ENCODE assay signal across 5 fruit fly cellular contexts in genomic region chr2L:14024051-14024745, dm6.
A peak's percentile ranks its signal among the peaks of the same experiment; 100 is the strongest.
TF ChIP-seq lines count a peak whose summit lies in the region.

No protein-coding gene starts in this region.

- peak; percentile 80 for TF ChIP-seq CTCF in whole organism, embryonic (GFP tag; optimal IDR thresholded peaks at IDR 0.05; lab: Kevin White, UChicago)

TF ChIP-seq in whole organism, adult, 20 proteins besides CTCF, POLR2A, EP300 and RAD21 (continues in another document):
- TF ChIP-seq CG12768 (GFP tag; optimal IDR thresholded peaks at IDR 0.05; lab: Kevin White, UChicago) (peak; percentile 95), Hr96 (GFP tag; optimal IDR thresholded peaks at IDR 0.05; lab: Kevin White, UChicago) (peak; percentile 94), cnc (optimal IDR thresholded peaks at IDR 0.05; lab: Kevin White, UChicago) (no peak), pad (GFP tag; optimal IDR thresholded peaks at IDR 0.05; lab: Kevin White, UChicago) (peak; percentile 89), Mnt (GFP tag; optimal IDR thresholded peaks at IDR 0.05; lab: Kevin White, UChicago) (peak; percentile 76), CG33017 (tag; optimal IDR thresholded peaks at IDR 0.05; lab: Kevin White, UChicago) (peak; percentile 83), tj (GFP tag; optimal IDR thresholded peaks at IDR 0.05; lab: Kevin White, UChicago) (peak; percentile 62), CG5204 (GFP tag; optimal IDR thresholded peaks at IDR 0.05; lab: Kevin White, UChicago) (peak; percentile 91), Clk (GFP tag; optimal IDR thresholded peaks at IDR 0.05; lab: Kevin White, UChicago) (peak; percentile 91), CG1620 (GFP tag; optimal IDR thresholded peaks at IDR 0.05; lab: Kevin White, UChicago) (peak; percentile 90), CG7101 (tag; optimal IDR thresholded peaks at IDR 0.05; lab: Kevin White, UChicago) (peak; percentile 94), kay (GFP tag; lab: Kevin White, UChicago; ENCODE audit: borderline replicate concordance) (peak; percentile 98), CG14711 (tag; optimal IDR thresholded peaks at IDR 0.05; lab: Kevin White, UChicago) (peak; percentile 86), bab1 (GFP tag; optimal IDR thresholded peaks at IDR 0.05; lab: Kevin White, UChicago) (no peak), cic (GFP tag; optimal IDR thresholded peaks at IDR 0.05; lab: Kevin White, UChicago) (peak; percentile 96), Crg-1 (GFP tag; optimal IDR thresholded peaks at IDR 0.05; lab: Kevin White, UChicago) (peak; percentile 98), ovo (GFP tag; optimal IDR thresholded peaks at IDR 0.05; lab: Kevin White, UChicago) (peak; percentile 97), CG11617 (GFP tag; optimal IDR thresholded peaks at IDR 0.05; lab: Kevin White, UChicago) (peak; percentile 82)

TF ChIP-seq in whole organism, embryonic, 481 proteins besides CTCF, POLR2A, EP300 and RAD21 (continues in another document):
- TF ChIP-seq Spps (tag; optimal IDR thresholded peaks at IDR 0.05; lab: Kevin White, UChicago): peak; percentile 99
- TF ChIP-seq repo (GFP tag; optimal IDR thresholded peaks at IDR 0.05; lab: Kevin White, UChicago): peak; percentile 99
- TF ChIP-seq danr (GFP tag; IDR thresholded peaks at IDR 0.05; lab: Robert Waterston, UW): peak; percentile 98
- TF ChIP-seq ci (GFP tag; IDR thresholded peaks at IDR 0.05; lab: Robert Waterston, UW): peak; percentile 100
- TF ChIP-seq Abd-B (GFP tag; optimal IDR thresholded peaks at IDR 0.05; lab: Kevin White, UChicago): peak; percentile 83
- TF ChIP-seq CG13296 (GFP tag; optimal IDR thresholded peaks at IDR 0.05; lab: Kevin White, UChicago): peak; percentile 100
- peak; percentile 99 for TF ChIP-seq CG2199 (GFP tag; IDR thresholded peaks at IDR 0.05; lab: Robert Waterston, UW)
- TF ChIP-seq sima (GFP tag; optimal IDR thresholded peaks at IDR 0.05; lab: Kevin White, UChicago): peak; percentile 97
- peak; percentile 92 for TF ChIP-seq wor (GFP tag; IDR thresholded peaks at IDR 0.05; lab: Robert Waterston, UW)
- peak; percentile 100 for TF ChIP-seq Vsx1 (GFP tag; optimal IDR thresholded peaks at IDR 0.05; lab: Kevin White, UChicago)
- peak in 1 of 2 experiments; percentile 99 for TF ChIP-seq Eip74EF (GFP tag; optimal IDR thresholded peaks at IDR 0.05; lab: Kevin White, UChicago)
- peak; percentile 99 for TF ChIP-seq Dbx (GFP tag; IDR thresholded peaks at IDR 0.05; lab: Robert Waterston, UW)
- TF ChIP-seq CG6175 (GFP tag; IDR thresholded peaks at IDR 0.05; lab: Robert Waterston, UW): peak; percentile 96
- TF ChIP-seq Stat92E (GFP tag; optimal IDR thresholded peaks at IDR 0.05; lab: Kevin White, UChicago): peak in 1 of 3 experiments; percentile 85
- TF ChIP-seq B-H1 (GFP tag; IDR thresholded peaks at IDR 0.05; lab: Robert Waterston, UW): peak; percentile 98
- peak; percentile 99 for TF ChIP-seq oc (tag; optimal IDR thresholded peaks at IDR 0.05; lab: Kevin White, UChicago)
- peak; percentile 100 for TF ChIP-seq CG12236 (GFP tag; optimal IDR thresholded peaks at IDR 0.05; lab: Kevin White, UChicago)
- TF ChIP-seq crc (GFP tag; optimal IDR thresholded peaks at IDR 0.05; lab: Kevin White, UChicago): peak; percentile 99

TF ChIP-seq in whole organism, prepupa, 60 proteins besides CTCF, POLR2A, EP300 and RAD21 (continues in another document):
- TF ChIP-seq Ets96B (tag; optimal IDR thresholded peaks at IDR 0.05; lab: Kevin White, UChicago) (peak; percentile 12), ss (GFP tag; optimal IDR thresholded peaks at IDR 0.05; lab: Kevin White, UChicago) (peak; percentile 78 to 85), Eip78C (GFP tag; lab: Kevin White, UChicago) (peak; percentile 93), Hr39 (GFP tag; optimal IDR thresholded peaks at IDR 0.05; lab: Kevin White, UChicago) (peak; percentile 44), Hr4 (GFP tag; optimal IDR thresholded peaks at IDR 0.05; lab: Kevin White, UChicago) (peak; percentile 20), CG1621 (tag; optimal IDR thresholded peaks at IDR 0.05; lab: Kevin White, UChicago) (peak; percentile 75), topi (GFP tag; optimal IDR thresholded peaks at IDR 0.05; lab: Kevin White, UChicago) (peak; percentile 75), CG31627 (GFP tag; optimal IDR thresholded peaks at IDR 0.05; lab: Kevin White, UChicago) (peak; percentile 69), Gug (GFP tag; IDR thresholded peaks at IDR 0.05; lab: Robert Waterston, UW) (peak; percentile 73), dsx (GFP tag; optimal IDR thresholded peaks at IDR 0.05; lab: Kevin White, UChicago; ENCODE audit: poor library complexity, severe bottlenecking) (peak; percentile 61), CG10631 (GFP tag; optimal IDR thresholded peaks at IDR 0.05; lab: Kevin White, UChicago) (peak; percentile 86), CG8119 (GFP tag; IDR thresholded peaks at IDR 0.05; lab: Robert Waterston, UW) (peak; percentile 72), Lpt (GFP tag; optimal IDR thresholded peaks at IDR 0.05; lab: Kevin White, UChicago) (peak; percentile 88), Met (GFP tag; optimal IDR thresholded peaks at IDR 0.05; lab: Kevin White, UChicago) (peak; percentile 78), pdm3 (GFP tag; optimal IDR thresholded peaks at IDR 0.05; lab: Kevin White, UChicago) (peak; percentile 72), Sox14 (GFP tag; optimal IDR thresholded peaks at IDR 0.05; lab: Kevin White, UChicago) (peak; percentile 57), acj6 (GFP tag; optimal IDR thresholded peaks at IDR 0.05; lab: Kevin White, UChicago) (peak; percentile 75), Smox (GFP tag; optimal IDR thresholded peaks at IDR 0.05; lab: Kevin White, UChicago) (peak; percentile 79), vri (GFP tag; optimal IDR thresholded peaks at IDR 0.05; lab: Kevin White, UChicago) (peak; percentile 81)

TF ChIP-seq in whole organism, pupa, 21 proteins besides CTCF, POLR2A, EP300 and RAD21:
- no peak for TF ChIP-seq CG9948 (tag; optimal IDR thresholded peaks at IDR 0.05; lab: Kevin White, UChicago)
- TF ChIP-seq Snoo (tag; optimal IDR thresholded peaks at IDR 0.05; lab: Kevin White, UChicago): peak; percentile 88
- TF ChIP-seq CG14655 (GFP tag; optimal IDR thresholded peaks at IDR 0.05; lab: Kevin White, UChicago): peak; percentile 73
- peak; percentile 44 for TF ChIP-seq CG15710 (tag; optimal IDR thresholded peaks at IDR 0.05; lab: Kevin White, UChicago)
- TF ChIP-seq fd96Ca (GFP tag; IDR thresholded peaks at IDR 0.05; lab: Robert Waterston, UW): peak; percentile 89
- TF ChIP-seq EcR (GFP tag; optimal IDR thresholded peaks at IDR 0.05; lab: Kevin White, UChicago): peak; percentile 49
- TF ChIP-seq CG8159 (tag; optimal IDR thresholded peaks at IDR 0.05; lab: Kevin White, UChicago): peak; percentile 29
- TF ChIP-seq CG12605 (GFP tag; IDR thresholded peaks at IDR 0.05; lab: Robert Waterston, UW): peak; percentile 68
- TF ChIP-seq Pif1A (GFP tag; optimal IDR thresholded peaks at IDR 0.05; lab: Kevin White, UChicago): peak; percentile 86
- TF ChIP-seq CG32121 (GFP tag; IDR thresholded peaks at IDR 0.05; lab: Robert Waterston, UW): peak; percentile 90
- TF ChIP-seq rn (GFP tag; IDR thresholded peaks at IDR 0.05; lab: Robert Waterston, UW): peak; percentile 61
- TF ChIP-seq CG10348 (GFP tag; IDR thresholded peaks at IDR 0.05; lab: Robert Waterston, UW): no peak
- TF ChIP-seq D1 (tag; optimal IDR thresholded peaks at IDR 0.05; lab: Kevin White, UChicago): no peak
- TF ChIP-seq CG34367 (tag; optimal IDR thresholded peaks at IDR 0.05; lab: Kevin White, UChicago): peak; percentile 69
- TF ChIP-seq Ets98B (GFP tag; IDR thresholded peaks at IDR 0.05; lab: Robert Waterston, UW): peak; percentile 88
- TF ChIP-seq CG17806 (tag; optimal IDR thresholded peaks at IDR 0.05; lab: Kevin White, UChicago): peak; percentile 13
- TF ChIP-seq CG13204 (GFP tag; optimal IDR thresholded peaks at IDR 0.05; lab: Kevin White, UChicago): peak; percentile 71
- peak; percentile 64 for TF ChIP-seq CG8301 (tag; optimal IDR thresholded peaks at IDR 0.05; lab: Kevin White, UChicago)
- TF ChIP-seq Pif1B (GFP tag; optimal IDR thresholded peaks at IDR 0.05; lab: Kevin White, UChicago): peak; percentile 80
- peak; percentile 85 for TF ChIP-seq CG4496 (GFP tag; IDR thresholded peaks at IDR 0.05; lab: Robert Waterston, UW)
- peak; percentile 79 for TF ChIP-seq gl (tag; optimal IDR thresholded peaks at IDR 0.05; lab: Kevin White, UChicago)

TF ChIP-seq in whole organism, wandering third instar larva, 38 proteins besides CTCF, POLR2A, EP300 and RAD21 (continues in another document):
- peak; percentile 92 for TF ChIP-seq dmrt93B (GFP tag; optimal IDR thresholded peaks at IDR 0.05; lab: Kevin White, UChicago)
- peak; percentile 82 for TF ChIP-seq CG32264 (GFP tag; optimal IDR thresholded peaks at IDR 0.05; lab: Kevin White, UChicago)
- TF ChIP-seq Vsx2 (GFP tag; optimal IDR thresholded peaks at IDR 0.05; lab: Kevin White, UChicago; ENCODE audit: partially characterized antibody): peak; percentile 17
- no peak for TF ChIP-seq usp (GFP tag; optimal IDR thresholded peaks at IDR 0.05; lab: Kevin White, UChicago)
- peak; percentile 90 for TF ChIP-seq psq (GFP tag; optimal IDR thresholded peaks at IDR 0.05; lab: Kevin White, UChicago)
- TF ChIP-seq foxo (GFP tag; optimal IDR thresholded peaks at IDR 0.05; lab: Kevin White, UChicago): peak; percentile 68 to 92
- peak; percentile 92 for TF ChIP-seq Sp1 (GFP tag; optimal IDR thresholded peaks at IDR 0.05; lab: Kevin White, UChicago)
- peak; percentile 87 for TF ChIP-seq fru (GFP tag; optimal IDR thresholded peaks at IDR 0.05; lab: Kevin White, UChicago)
- TF ChIP-seq Dif (GFP tag; optimal IDR thresholded peaks at IDR 0.05; lab: Kevin White, UChicago; ENCODE audit: partially characterized antibody): peak; percentile 55
- TF ChIP-seq tai (GFP tag; optimal IDR thresholded peaks at IDR 0.05; lab: Kevin White, UChicago): peak; percentile 96
- no peak for TF ChIP-seq woc (GFP tag; optimal IDR thresholded peaks at IDR 0.05; lab: Kevin White, UChicago)
- peak; percentile 98 for TF ChIP-seq OdsH (GFP tag; optimal IDR thresholded peaks at IDR 0.05; lab: Kevin White, UChicago)
- no peak for TF ChIP-seq Myc (optimal IDR thresholded peaks at IDR 0.05; lab: Kevin White, UChicago)
- TF ChIP-seq br (GFP tag; optimal IDR thresholded peaks at IDR 0.05; lab: Kevin White, UChicago): peak; percentile 92
- TF ChIP-seq Rel (GFP tag; optimal IDR thresholded peaks at IDR 0.05; lab: Kevin White, UChicago): peak; percentile 47
- peak; percentile 75 for TF ChIP-seq Rel (tag; optimal IDR thresholded peaks at IDR 0.05; lab: Kevin White, UChicago)
- TF ChIP-seq jim (GFP tag; optimal IDR thresholded peaks at IDR 0.05; lab: Kevin White, UChicago): peak; percentile 97
- peak; percentile 89 for TF ChIP-seq ey (GFP tag; optimal IDR thresholded peaks at IDR 0.05; lab: Kevin White, UChicago)
- TF ChIP-seq HLH106 (tag; optimal IDR thresholded peaks at IDR 0.05; lab: Kevin White, UChicago): peak; percentile 85
- peak; percentile 85 for TF ChIP-seq Mio (GFP tag; optimal IDR thresholded peaks at IDR 0.05; lab: Kevin White, UChicago)
- no peak for TF ChIP-seq Dfd (GFP tag; optimal IDR thresholded peaks at IDR 0.05; lab: Kevin White, UChicago)
- no peak for TF ChIP-seq lola (GFP tag; optimal IDR thresholded peaks at IDR 0.05; lab: Kevin White, UChicago)
- peak; percentile 58 for TF ChIP-seq CrebA (GFP tag; optimal IDR thresholded peaks at IDR 0.05; lab: Kevin White, UChicago; ENCODE audit: borderline replicate concordance)
- TF ChIP-seq Jra (GFP tag; optimal IDR thresholded peaks at IDR 0.05; lab: Kevin White, UChicago): peak; percentile 95
